Worm (Caenorhabditis elegans) whole organism, L1 larva: ENCODE data around the gene T27E7.1.

Source experiments
- F16B12.6 ChIP-seq: fragments of 150-350 bp; optimal IDR thresholded peaks from 2 replicates; lab custom pipeline; 2014; ENCODE audit warnings: missing biosample characterization, missing genetic modification characterization
- aly-2 ChIP-seq: fragments of 150-350 bp; optimal IDR thresholded peaks from 2 replicates; lab custom pipeline; 2014; ENCODE audit warnings: missing biosample characterization, missing genetic modification characterization
- ceh-82 ChIP-seq, 3 experiments: fragments of 150-350 bp in 1 of 3; sonication (generic microtip) in 2 of 3; optimal IDR thresholded peaks; 2 replicates each; lab custom pipeline; 2014 to 2017; ENCODE audit warnings: missing biosample characterization in 3 of 3, missing genetic modification characterization in 3 of 3
- egl-27 ChIP-seq, 2 experiments: fragments of 150-350 bp in 1 of 2; sonication (generic microtip); optimal IDR thresholded peaks; 3 replicates each; lab custom pipeline; 2017 to 2018; ENCODE audit warnings: missing biosample characterization in 2 of 2, missing genetic modification characterization in 2 of 2, missing genetic modification reagents in 2 of 2
- lin-39 ChIP-seq: fragments of 150-350 bp; optimal IDR thresholded peaks from 2 replicates; lab custom pipeline; 2014; ENCODE audit warnings: missing biosample characterization, missing genetic modification reagents, missing genetic modification characterization
- mef-2 ChIP-seq: fragments of 150-350 bp; optimal IDR thresholded peaks from 2 replicates; lab custom pipeline; 2014; ENCODE audit warnings: missing biosample characterization, missing genetic modification characterization
- nhr-237 ChIP-seq: fragments of 150-350 bp; optimal IDR thresholded peaks from 2 replicates; lab custom pipeline; 2014; ENCODE audit warnings: missing biosample characterization, missing genetic modification characterization
- ztf-4 ChIP-seq: fragments of 150-350 bp; optimal IDR thresholded peaks from 2 replicates; lab custom pipeline; 2014; ENCODE audit warnings: missing biosample characterization, missing genetic modification characterization

DNA sequence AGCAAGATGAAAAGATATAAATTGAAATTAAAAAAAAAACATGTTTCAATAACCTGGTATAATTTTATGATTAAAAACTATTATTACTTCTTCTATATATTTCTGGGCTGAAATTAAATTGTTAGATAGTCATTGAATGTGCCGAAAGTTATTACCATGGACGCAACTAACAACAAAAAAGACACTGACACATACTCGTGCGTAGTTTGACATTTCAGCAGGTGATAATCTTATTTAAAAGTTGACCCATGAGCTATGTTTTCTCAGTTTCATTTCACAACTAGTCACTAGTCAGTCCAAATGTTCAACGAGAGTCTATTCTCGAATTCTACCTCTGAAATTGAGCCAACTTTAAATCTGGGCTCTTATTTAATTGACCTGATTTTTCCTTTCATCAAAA lies 9.2 kb downstream of the T27E7.1 start, which contains the start of gene T27E7.3:
- TF ChIP-seq F16B12.6 (tag; lab: Kevin White, UChicago) (no peak), egl-27 (tag; optimal IDR thresholded peaks at IDR 0.05; lab: Kevin White, UChicago) (no peak), aly-2 (no peak), nhr-237 (tag; lab: Kevin White, UChicago) (no peak), mef-2 (tag; lab: Kevin White, UChicago) (no peak), ztf-4 (tag; lab: Kevin White, UChicago) (no peak), ceh-82 (tag; optimal IDR thresholded peaks at IDR 0.05; lab: Kevin White, UChicago) (no peak), lin-39 (tag; lab: Kevin White, UChicago) (no peak)
